Worm (Caenorhabditis elegans) whole organism, late embryonic: ENCODE results near the gene T25E12.14.

Experiments
- C08G9.2 ChIP-seq: sonication (generic microtip); optimal IDR thresholded peaks from 2 replicates; lab custom pipeline; 2016; ENCODE audit warnings: mild to moderate bottlenecking, missing genetic modification characterization, moderate library complexity, missing compliant biosample characterization
- F13H6.1 ChIP-seq: sonication (generic microtip); optimal IDR thresholded peaks from 2 replicates; lab custom pipeline; 2016; ENCODE audit warnings: missing genetic modification characterization, missing compliant biosample characterization
- T23F11.4 ChIP-seq: fragments of 200-800 bp; sonication (Bioruptor generic); optimal IDR thresholded peaks from 2 replicates; lab custom pipeline; 2018; ENCODE audit warnings: mild to moderate bottlenecking, missing genetic modification characterization, missing compliant biosample characterization
- Y22D7AL.16 ChIP-seq: sonication (generic microtip); optimal IDR thresholded peaks from 2 replicates; lab custom pipeline; 2016; ENCODE audit warnings: missing genetic modification characterization, missing compliant biosample characterization
- ceh-14 ChIP-seq: sonication (generic microtip); optimal IDR thresholded peaks from 2 replicates; lab custom pipeline; 2016; ENCODE audit warnings: missing genotype, missing genetic modification characterization, missing compliant biosample characterization
- ceh-18 ChIP-seq: sonication (generic microtip); optimal IDR thresholded peaks from 2 replicates; lab custom pipeline; 2016; ENCODE audit warnings: missing genetic modification characterization, missing compliant biosample characterization
- ceh-30 ChIP-seq: fragments of 150-350 bp; optimal IDR thresholded peaks from 2 replicates; lab custom pipeline; 2014; ENCODE audit warnings: missing biosample characterization, missing genetic modification characterization
- ceh-31 ChIP-seq: sonication (generic microtip); optimal IDR thresholded peaks from 2 replicates; lab custom pipeline; 2016; ENCODE audit warnings: missing genetic modification characterization, missing compliant biosample characterization
- ceh-34 ChIP-seq: sonication (generic microtip); optimal IDR thresholded peaks from 2 replicates; lab custom pipeline; 2016; ENCODE audit warnings: mild to moderate bottlenecking, missing genetic modification characterization, missing compliant biosample characterization
- ceh-45 ChIP-seq: fragments of 200-800 bp; sonication (Bioruptor generic); IDR thresholded peaks from 2 replicates; pipeline ENCODE4 v1.3.6; 2022; ENCODE audit warnings: missing genetic modification reagents, missing genetic modification characterization, missing compliant biosample characterization
- ceh-48 ChIP-seq: sonication (generic microtip); optimal IDR thresholded peaks from 2 replicates; lab custom pipeline; 2016; ENCODE audit warnings: missing genetic modification characterization, inconsistent platforms, missing compliant biosample characterization
- ceh-6 ChIP-seq: fragments of 200-800 bp; sonication (Bioruptor generic); optimal IDR thresholded peaks from 2 replicates; lab custom pipeline; 2018; ENCODE audit warnings: mild to moderate bottlenecking, missing genetic modification characterization, missing compliant biosample characterization
- ceh-9 ChIP-seq: sonication (generic microtip); optimal IDR thresholded peaks from 2 replicates; lab custom pipeline; 2016; ENCODE audit warnings: mild to moderate bottlenecking, missing genetic modification characterization, inconsistent platforms, missing compliant biosample characterization
- dmd-4 ChIP-seq: sonication (generic microtip); optimal IDR thresholded peaks from 2 replicates; lab custom pipeline; 2016; ENCODE audit warnings: borderline replicate concordance, missing genetic modification characterization, missing compliant biosample characterization
- dve-1 ChIP-seq: sonication (generic microtip); optimal IDR thresholded peaks from 2 replicates; lab custom pipeline; 2017; ENCODE audit warnings: antibody characterized with exemption, mild to moderate bottlenecking, missing genetic modification characterization, missing compliant biosample characterization
- fax-1 ChIP-seq: sonication (generic microtip); optimal IDR thresholded peaks from 2 replicates; lab custom pipeline; 2016; ENCODE audit warnings: missing genotype, missing genetic modification characterization, missing compliant biosample characterization
- gmeb-2 ChIP-seq: sonication (generic microtip); optimal IDR thresholded peaks from 2 replicates; lab custom pipeline; 2016; ENCODE audit warnings: missing genetic modification characterization, inconsistent platforms, missing compliant biosample characterization
- hlh-13 ChIP-seq: fragments of 200-800 bp; sonication (Bioruptor generic); optimal IDR thresholded peaks from 2 replicates; lab custom pipeline; 2018; ENCODE audit warnings: mild to moderate bottlenecking, missing genetic modification characterization, missing compliant biosample characterization
- hlh-30 ChIP-seq: sonication (generic microtip); optimal IDR thresholded peaks from 2 replicates; lab custom pipeline; 2017; ENCODE audit warnings: antibody characterized with exemption, missing genetic modification characterization, missing compliant biosample characterization; ENCODE audit not compliant: insufficient read depth
- hlh-6 ChIP-seq: sonication (generic microtip); optimal IDR thresholded peaks from 2 replicates; lab custom pipeline; 2016; ENCODE audit warnings: missing genotype, missing genetic modification characterization, missing compliant biosample characterization
- hlh-8 ChIP-seq: sonication (generic microtip); optimal IDR thresholded peaks from 2 replicates; lab custom pipeline; 2016; ENCODE audit warnings: missing genotype, missing genetic modification characterization, missing compliant biosample characterization
- nhr-232 ChIP-seq: sonication (generic microtip); optimal IDR thresholded peaks from 2 replicates; lab custom pipeline; 2016; ENCODE audit warnings: missing genetic modification characterization, missing compliant biosample characterization
- npax-4 ChIP-seq: sonication (generic microtip); optimal IDR thresholded peaks from 2 replicates; lab custom pipeline; 2016; ENCODE audit warnings: missing genetic modification characterization, missing compliant biosample characterization
- pag-3 ChIP-seq: sonication (generic microtip); optimal IDR thresholded peaks from 2 replicates; lab custom pipeline; 2016; ENCODE audit warnings: missing compliant biosample characterization, missing genetic modification characterization, borderline replicate concordance
- pha-2 ChIP-seq: sonication (generic microtip); optimal IDR thresholded peaks from 2 replicates; lab custom pipeline; 2017; ENCODE audit warnings: mild to moderate bottlenecking, missing genetic modification characterization, missing compliant biosample characterization
- pros-1 ChIP-seq: fragments of 150-350 bp; optimal IDR thresholded peaks from 2 replicates; lab custom pipeline; 2014; ENCODE audit warnings: missing biosample characterization, missing genetic modification reagents, missing genetic modification characterization
- rnt-1 ChIP-seq: sonication (generic microtip); optimal IDR thresholded peaks from 2 replicates; lab custom pipeline; 2016; ENCODE audit warnings: missing genetic modification characterization, missing compliant biosample characterization
- sdc-2 ChIP-seq: sonication (generic microtip); optimal IDR thresholded peaks from 2 replicates; lab custom pipeline; 2016; ENCODE audit warnings: missing genotype, missing genetic modification characterization, missing compliant biosample characterization
- sox-2 ChIP-seq: fragments of 200-800 bp; sonication (Bioruptor generic); IDR thresholded peaks from 2 replicates; pipeline ENCODE4 v1.3.6; 2022; ENCODE audit warnings: missing genetic modification reagents, missing genetic modification characterization, missing compliant biosample characterization
- sox-4 ChIP-seq: sonication (generic microtip); optimal IDR thresholded peaks from 2 replicates; lab custom pipeline; 2017; ENCODE audit warnings: mild to moderate bottlenecking, missing genetic modification characterization, inconsistent platforms, missing compliant biosample characterization
- tbx-2 ChIP-seq: sonication (generic microtip); optimal IDR thresholded peaks from 2 replicates; lab custom pipeline; 2016; ENCODE audit warnings: missing genetic modification characterization, missing compliant biosample characterization
- tbx-7 ChIP-seq: sonication (generic microtip); optimal IDR thresholded peaks from 2 replicates; lab custom pipeline; 2016; ENCODE audit warnings: missing genotype, missing genetic modification characterization, missing compliant biosample characterization
- unc-3 ChIP-seq, 2 experiments: fragments of 200-800 bp in 1 of 2; sonication (Bioruptor generic) in 1 of 2; sonication (generic microtip) in 1 of 2; conservative IDR thresholded peaks in 1 of 2; optimal IDR thresholded peaks in 1 of 2; 2 replicates each; pipeline versions ENCODE4 v1.3.6 to Lab custom; 2016 to 2022; ENCODE audit warnings: missing compliant biosample characterization in 2 of 2, missing genetic modification characterization in 2 of 2, missing genetic modification reagents in 1 of 2
- unc-86 ChIP-seq: sonication (generic microtip); optimal IDR thresholded peaks from 2 replicates; lab custom pipeline; 2016; ENCODE audit warnings: missing genetic modification characterization, missing compliant biosample characterization
- ztf-16 ChIP-seq: sonication (generic microtip); optimal IDR thresholded peaks from 2 replicates; lab custom pipeline; 2017; ENCODE audit warnings: missing genetic modification characterization, missing compliant biosample characterization

The T25E12.14 gene

ce11 chrV:16731600-16731999, 4.6 kb downstream of the T25E12.14 start, which contains the start of gene srz-100:
Gene srz-100, plus strand, starts transcription at chrV:16731900.
- TF ChIP-seq Y22D7AL.16 (tag; lab: Kevin White, UChicago) (no peak), ceh-30 (tag; lab: Kevin White, UChicago) (no peak), T23F11.4 (no peak), ceh-6 (GFP tag; lab: Kevin White, UChicago) (no peak), unc-86 (tag; lab: Kevin White, UChicago) (no peak), ceh-31 (tag; lab: Kevin White, UChicago) (no peak), nhr-232 (tag; lab: Kevin White, UChicago) (no peak), dve-1 (tag; lab: Kevin White, UChicago) (no peak), pag-3 (tag; lab: Kevin White, UChicago) (no peak), gmeb-2 (tag; lab: Kevin White, UChicago) (no peak)

ce11 chrV:16733681-16734080, 6.7 kb downstream of the T25E12.14 start, which contains the start of gene T25E12.16:
Gene T25E12.16, minus strand, starts transcription at chrV:16733781.
- no peak for TF ChIP-seq F13H6.1 (tag; lab: Kevin White, UChicago)
- TF ChIP-seq nhr-232 (tag; lab: Kevin White, UChicago), result no peak
- TF ChIP-seq sox-2, result no peak
- no peak for TF ChIP-seq tbx-7
- TF ChIP-seq pag-3 (tag; lab: Kevin White, UChicago), result no peak
- no peak for TF ChIP-seq pros-1 (tag; lab: Kevin White, UChicago)
- no peak for TF ChIP-seq unc-3 (GFP tag; conservative IDR thresholded peaks at IDR 0.05; lab: Robert Waterston, UW)
- no peak for TF ChIP-seq unc-3 (tag; optimal IDR thresholded peaks at IDR 0.05; lab: Kevin White, UChicago)
- no peak for TF ChIP-seq ceh-9 (tag; lab: Kevin White, UChicago)
- TF ChIP-seq hlh-8, result no peak
- TF ChIP-seq rnt-1 (tag; lab: Kevin White, UChicago), result no peak
- no peak for TF ChIP-seq T23F11.4
- TF ChIP-seq pha-2, result no peak

- no peak for TF ChIP-seq ceh-48
- TF ChIP-seq tbx-2 (tag; lab: Kevin White, UChicago), result no peak
- no peak for TF ChIP-seq hlh-30
- TF ChIP-seq ceh-18 (tag; lab: Kevin White, UChicago), result no peak
- TF ChIP-seq dmd-4, result no peak
- TF ChIP-seq ceh-34 (tag; lab: Kevin White, UChicago), result no peak
- no peak for TF ChIP-seq ceh-6 (GFP tag; lab: Kevin White, UChicago)
- TF ChIP-seq npax-4 (tag; lab: Kevin White, UChicago), result no peak
- no peak for TF ChIP-seq ztf-16 (tag; lab: Kevin White, UChicago)
- no peak for TF ChIP-seq fax-1 (tag; lab: Kevin White, UChicago)
- no peak for TF ChIP-seq hlh-6 (tag; lab: Kevin White, UChicago)
- no peak for TF ChIP-seq C08G9.2 (tag; lab: Kevin White, UChicago)
- TF ChIP-seq ceh-30 (tag; lab: Kevin White, UChicago), result no peak
- TF ChIP-seq pha-2, result no peak
- TF ChIP-seq ceh-14 (tag; lab: Kevin White, UChicago), result no peak
Measured at ce11 chrV:16735518-16735917, 8.5 kb downstream of the T25E12.14 start, which contains the start of the genes clec-38 and clec-34. Gene clec-38, minus strand, starts transcription at chrV:16735618. Gene clec-34, plus strand, starts transcription at chrV:16735765.

ce11 chrV:16739100-16739499, 12.1 kb downstream of the T25E12.14 start, which contains the start of the genes clec-29 and clec-39:
Gene clec-29, minus strand, starts transcription at chrV:16739200.
Gene clec-39, plus strand, starts transcription at chrV:16739268.
- no peak for TF ChIP-seq tbx-2 (tag; lab: Kevin White, UChicago)
- no peak for TF ChIP-seq sdc-2 (tag; lab: Kevin White, UChicago)
- no peak for TF ChIP-seq ceh-45
- no peak for TF ChIP-seq ceh-34 (tag; lab: Kevin White, UChicago)
- no peak for TF ChIP-seq ceh-48
- no peak for TF ChIP-seq ceh-9 (tag; lab: Kevin White, UChicago)
- no peak for TF ChIP-seq Y22D7AL.16 (tag; lab: Kevin White, UChicago)
- no peak for TF ChIP-seq hlh-13 (GFP tag; lab: Kevin White, UChicago)
- TF ChIP-seq hlh-8, result no peak
- TF ChIP-seq ztf-16 (tag; lab: Kevin White, UChicago), result no peak
- TF ChIP-seq sox-4 (tag; lab: Kevin White, UChicago), result no peak
- TF ChIP-seq pag-3 (tag; lab: Kevin White, UChicago), result no peak
- TF ChIP-seq dve-1 (tag; lab: Kevin White, UChicago), result no peak
- no peak for TF ChIP-seq T23F11.4
